Worm (Caenorhabditis elegans) whole organism, L4 larva: ENCODE results near the gene ced-13.

Experiments used
- F49E8.2 ChIP-seq: sonication (generic microtip); optimal IDR thresholded peaks from 2 replicates; lab custom pipeline; 2016; ENCODE audit warnings: missing compliant biosample characterization, mild to moderate bottlenecking, missing genetic modification characterization, borderline replicate concordance
- cey-2 ChIP-seq: sonication (generic microtip); optimal IDR thresholded peaks from 3 replicates; lab custom pipeline; 2017; ENCODE audit warnings: missing genetic modification characterization, mild to moderate bottlenecking, missing compliant biosample characterization, antibody characterized with exemption, borderline replicate concordance; ENCODE audit not compliant: insufficient read depth
- dmd-8 ChIP-seq: fragments of 200-800 bp; sonication (Bioruptor generic); IDR thresholded peaks from 2 replicates; pipeline ENCODE4 v1.3.6; 2022; ENCODE audit warnings: missing genetic modification characterization, missing compliant biosample characterization
- gei-8 ChIP-seq: fragments of 200-800 bp; sonication (Bioruptor generic); optimal IDR thresholded peaks from 2 replicates; lab custom pipeline; 2018; ENCODE audit warnings: mild to moderate bottlenecking, missing genetic modification characterization, missing compliant biosample characterization
- lin-13 ChIP-seq: fragments of 150-350 bp; optimal IDR thresholded peaks from 2 replicates; lab custom pipeline; 2014; ENCODE audit warnings: missing biosample characterization, missing genetic modification reagents, missing genetic modification characterization
- lin-39 ChIP-seq: fragments of 150-350 bp; optimal IDR thresholded peaks from 2 replicates; lab custom pipeline; 2014; ENCODE audit warnings: missing biosample characterization, missing genetic modification reagents, missing genetic modification characterization
- lir-3 ChIP-seq: sonication (generic microtip); optimal IDR thresholded peaks from 2 replicates; lab custom pipeline; 2016; ENCODE audit warnings: mild to moderate bottlenecking, missing genetic modification characterization, missing compliant biosample characterization
- nhr-25 ChIP-seq: sonication (generic microtip); optimal IDR thresholded peaks from 2 replicates; lab custom pipeline; 2017; ENCODE audit warnings: missing genetic modification characterization, mild to moderate bottlenecking, missing compliant biosample characterization, antibody characterized with exemption, moderate library complexity, borderline replicate concordance; ENCODE audit not compliant: insufficient read depth
- unc-130 ChIP-seq: sonication (generic microtip); optimal IDR thresholded peaks from 2 replicates; lab custom pipeline; 2016; ENCODE audit warnings: missing genetic modification reagents, missing genetic modification characterization, missing compliant biosample characterization
- zag-1 ChIP-seq: fragments of 150-350 bp; optimal IDR thresholded peaks from 2 replicates; lab custom pipeline; 2014; ENCODE audit warnings: missing biosample characterization, missing genetic modification characterization
- ztf-11 ChIP-seq: fragments of 150-350 bp; optimal IDR thresholded peaks from 2 replicates; lab custom pipeline; 2014; ENCODE audit warnings: missing biosample characterization, missing genetic modification characterization

DNA sequence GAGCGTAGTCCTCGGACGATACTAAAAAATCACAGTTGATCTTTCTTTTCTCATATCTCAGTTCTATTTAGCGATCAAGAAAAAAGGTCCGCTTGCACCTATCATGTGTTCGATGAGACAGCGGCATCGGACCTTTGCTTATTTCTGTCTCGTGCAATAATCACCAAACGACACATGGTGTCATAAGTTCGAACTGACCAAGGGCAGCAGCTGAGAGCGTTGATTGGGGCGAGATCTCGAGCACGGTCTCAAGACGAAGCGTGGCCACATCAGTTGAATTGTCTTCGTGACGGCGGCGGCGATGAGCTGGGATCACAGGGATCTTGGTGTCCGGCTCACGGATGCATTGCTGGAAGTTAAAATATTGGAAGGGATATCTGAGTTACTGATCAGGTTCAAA, 36.7 kb downstream of the ced-13 start:
- TF ChIP-seq dmd-8 (GFP tag; lab: Robert Waterston, UW) (no peak), gei-8 (GFP tag; lab: Kevin White, UChicago) (no peak), lin-39 (tag; lab: Kevin White, UChicago) (no peak), ztf-11 (no peak), lin-13 (GFP tag; lab: Kevin White, UChicago) (no peak), zag-1 (tag; lab: Kevin White, UChicago) (no peak), lir-3 (tag; lab: Kevin White, UChicago) (no peak), cey-2 (no peak), unc-130 (GFP tag; lab: Kevin White, UChicago) (no peak), F49E8.2 (tag; lab: Kevin White, UChicago) (no peak), nhr-25 (tag; lab: Kevin White, UChicago) (no peak)
